Worm (Caenorhabditis elegans) whole organism, mixed stage, embryonic: ENCODE measurements around the gene ZK593.3.

Experiments
- bed-3 ChIP-seq: fragments of 200-800 bp; sonication (Bioruptor generic); optimal IDR thresholded peaks from 3 replicates; lab custom pipeline; 2018; ENCODE audit warnings: mild to moderate bottlenecking, missing genetic modification characterization, moderate library complexity, missing compliant biosample characterization
- ceh-43 ChIP-seq: fragments of 200-800 bp; sonication (Bioruptor generic); optimal IDR thresholded peaks from 2 replicates; lab custom pipeline; 2018; ENCODE audit warnings: mild to moderate bottlenecking, missing genetic modification characterization, moderate library complexity, missing compliant biosample characterization
- mab-5 ChIP-seq: fragments of 150-350 bp; optimal IDR thresholded peaks from 2 replicates; lab custom pipeline; 2014; ENCODE audit warnings: missing biosample characterization, missing genetic modification characterization
- nhr-2 ChIP-seq: fragments of 150-350 bp; optimal IDR thresholded peaks from 2 replicates; lab custom pipeline; 2014; ENCODE audit warnings: missing biosample characterization, missing genetic modification characterization
- nhr-237 ChIP-seq: fragments of 150-350 bp; optimal IDR thresholded peaks from 2 replicates; lab custom pipeline; 2014; ENCODE audit warnings: missing biosample characterization, missing genetic modification characterization
- snpc-4 ChIP-seq: fragments of 150-350 bp; optimal IDR thresholded peaks from 2 replicates; lab custom pipeline; 2014; ENCODE audit warnings: missing biosample characterization, missing genetic modification characterization

Gene ZK593.3

DNA sequence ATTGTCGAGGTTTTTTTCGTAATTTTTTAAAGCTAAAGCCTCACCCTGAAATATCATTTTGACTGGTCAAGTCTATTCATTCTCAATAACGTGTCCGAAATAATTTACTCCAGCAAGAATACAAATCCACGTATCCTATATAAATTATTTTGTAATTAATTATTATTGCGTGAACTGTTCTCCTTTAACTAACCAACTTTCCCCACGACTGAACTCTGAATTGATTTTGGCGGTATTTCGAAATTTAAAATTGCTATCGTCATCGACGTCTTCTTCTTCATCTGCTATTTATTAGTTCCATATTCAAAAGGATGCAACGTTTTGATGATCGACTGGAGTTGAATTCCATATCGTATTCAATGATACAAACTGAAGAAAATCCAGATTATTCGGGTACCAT lies 50.9 kb downstream of the ZK593.3 start, which contains the start of the genes aqp-3 and Y69E1A.8:
TSS of gene aqp-3 (minus strand) at position 101 of the 400 bp plus-strand sequence.
TSS of gene Y69E1A.8 (plus strand) at position 246 of the 400 bp plus-strand sequence.
- TF ChIP-seq bed-3, result no peak
- no peak for TF ChIP-seq nhr-2 (tag; lab: Kevin White, UChicago)
- no peak for TF ChIP-seq ceh-43 (GFP tag; lab: Kevin White, UChicago)
- TF ChIP-seq snpc-4 (tag; lab: Kevin White, UChicago), result no peak
- TF ChIP-seq mab-5 (tag; lab: Kevin White, UChicago), result no peak
- TF ChIP-seq nhr-237 (tag; lab: Kevin White, UChicago), result no peak
